Fruit fly (Drosophila melanogaster) whole organism, embryonic: ENCODE results near the gene CG43295.

Source experiments
- CG11560 ChIP-seq: fragments of 200-800 bp; sonication (Bioruptor generic); IDR thresholded peaks from 3 replicates; pipeline ENCODE4 v1.3.6; 2022; ENCODE audit warnings: missing biosample characterization, missing genetic modification characterization
- CG12155 ChIP-seq: fragments of 200-800 bp; sonication (Bioruptor generic); optimal IDR thresholded peaks from 3 replicates; lab custom pipeline; 2016; ENCODE audit warnings: missing biosample characterization, missing genetic modification characterization
- CG1233 ChIP-seq: fragments of 200-800 bp; sonication (Bioruptor generic); optimal IDR thresholded peaks from 4 replicates; lab custom pipeline; 2018; ENCODE audit warnings: missing biosample characterization, mild to moderate bottlenecking, missing genetic modification characterization
- CG13123 ChIP-seq: fragments of 200-800 bp; sonication (Bioruptor generic); optimal IDR thresholded peaks from 2 replicates; lab custom pipeline; 2016; ENCODE audit warnings: missing biosample characterization, missing genetic modification characterization
- CG13624 ChIP-seq: fragments of 200-800 bp; sonication (Bioruptor generic); optimal IDR thresholded peaks from 2 replicates; lab custom pipeline; 2016; ENCODE audit warnings: missing biosample characterization, missing genetic modification characterization
- CG15601 ChIP-seq: fragments of 200-800 bp; sonication (Bioruptor generic); optimal IDR thresholded peaks from 3 replicates; lab custom pipeline; 2019; ENCODE audit warnings: missing biosample characterization, mild to moderate bottlenecking, missing genetic modification characterization, moderate library complexity
- CG17359 ChIP-seq: fragments of 200-800 bp; sonication (Bioruptor generic); optimal IDR thresholded peaks from 3 replicates; lab custom pipeline; 2018; ENCODE audit warnings: missing biosample characterization, mild to moderate bottlenecking, missing genetic modification characterization, moderate library complexity
- CG17612 ChIP-seq: fragments of 200-800 bp; sonication (Bioruptor generic); IDR thresholded peaks from 2 replicates; pipeline ENCODE4 v1.3.6; 2022; ENCODE audit warnings: missing biosample characterization, missing genetic modification characterization
- CG18262 ChIP-seq: fragments of 200-800 bp; optimal IDR thresholded peaks from 3 replicates; lab custom pipeline; 2019; ENCODE audit warnings: missing biosample characterization, mild to moderate bottlenecking, missing genetic modification characterization, moderate library complexity
- CG18619 ChIP-seq: fragments of 200-800 bp; sonication (Bioruptor generic); optimal IDR thresholded peaks from 3 replicates; lab custom pipeline; 2017; ENCODE audit warnings: missing biosample characterization, mild to moderate bottlenecking, missing genetic modification characterization
- CG2678 ChIP-seq: fragments of 200-800 bp; sonication (Bioruptor generic); optimal IDR thresholded peaks from 3 replicates; lab custom pipeline; 2019; ENCODE audit warnings: missing biosample characterization, mild to moderate bottlenecking, missing genetic modification characterization, moderate library complexity
- CG30403 ChIP-seq: fragments of 200-800 bp; sonication (Bioruptor generic); optimal IDR thresholded peaks from 3 replicates; lab custom pipeline; 2016; ENCODE audit warnings: missing biosample characterization, missing genetic modification characterization
- CG3995 ChIP-seq: fragments of 200-800 bp; sonication (Bioruptor generic); optimal IDR thresholded peaks from 3 replicates; lab custom pipeline; 2016; ENCODE audit warnings: missing biosample characterization, missing genetic modification characterization
- CG4854 ChIP-seq: fragments of 200-800 bp; sonication (Bioruptor generic); optimal IDR thresholded peaks from 2 replicates; lab custom pipeline; 2016; ENCODE audit warnings: missing biosample characterization, missing genetic modification characterization, inconsistent platforms
- CG5245 ChIP-seq: fragments of 200-800 bp; sonication (Bioruptor generic); optimal IDR thresholded peaks from 3 replicates; lab custom pipeline; 2016; ENCODE audit warnings: missing biosample characterization, missing genetic modification characterization
- CG7357 ChIP-seq: fragments of 200-800 bp; sonication (Bioruptor generic); IDR thresholded peaks from 3 replicates; pipeline ENCODE4 v1.3.6; 2022; ENCODE audit warnings: missing biosample characterization, missing genetic modification characterization
- CG7556 ChIP-seq: fragments of 200-800 bp; sonication (Bioruptor generic); optimal IDR thresholded peaks from 2 replicates; lab custom pipeline; 2017; ENCODE audit warnings: missing biosample characterization, mild to moderate bottlenecking, missing genetic modification characterization
- Chrac-16 ChIP-seq: fragments of 200-800 bp; sonication (Bioruptor generic); optimal IDR thresholded peaks from 3 replicates; lab custom pipeline; 2016; ENCODE audit warnings: missing biosample characterization, missing genetic modification characterization
- CoRest ChIP-seq: fragments of 200-800 bp; sonication (Bioruptor generic); optimal IDR thresholded peaks from 3 replicates; lab custom pipeline; 2018; ENCODE audit warnings: missing biosample characterization, mild to moderate bottlenecking, missing genetic modification characterization, moderate library complexity
- Dip3 ChIP-seq: fragments of 200-800 bp; sonication (Bioruptor generic); optimal IDR thresholded peaks from 3 replicates; lab custom pipeline; 2016; ENCODE audit warnings: missing biosample characterization, missing genetic modification characterization
- E2f1 ChIP-seq: fragments of 200-800 bp; sonication (Bioruptor generic); IDR thresholded peaks from 2 replicates; pipeline ENCODE4 v1.3.6; 2022; ENCODE audit warnings: missing biosample characterization, missing genetic modification characterization
- Fer1 ChIP-seq: fragments of 200-800 bp; sonication (Bioruptor generic); optimal IDR thresholded peaks from 2 replicates; lab custom pipeline; 2017; ENCODE audit warnings: missing biosample characterization, mild to moderate bottlenecking, missing genetic modification characterization
- Hand ChIP-seq: fragments of 200-800 bp; sonication (Bioruptor generic); optimal IDR thresholded peaks from 2 replicates; lab custom pipeline; 2017; ENCODE audit warnings: mild to moderate bottlenecking, missing biosample characterization, missing genetic modification reagents, missing genetic modification characterization
- Hey ChIP-seq: fragments of 200-800 bp; sonication (Bioruptor generic); optimal IDR thresholded peaks from 3 replicates; lab custom pipeline; 2018; ENCODE audit warnings: missing biosample characterization, mild to moderate bottlenecking, missing genetic modification characterization
- Hmx ChIP-seq: fragments of 200-800 bp; sonication (Bioruptor generic); optimal IDR thresholded peaks from 2 replicates; lab custom pipeline; 2016; ENCODE audit warnings: missing biosample characterization, missing genetic modification characterization
- Hr51 ChIP-seq, 2 experiments: fragments of 200-800 bp; sonication (Bioruptor generic); optimal IDR thresholded peaks; 2 replicates in 1 of 2; 3 replicates in 1 of 2; lab custom pipeline; 2016 to 2018; ENCODE audit warnings: missing biosample characterization in 2 of 2, missing genetic modification characterization in 2 of 2, mild to moderate bottlenecking in 1 of 2, moderate library complexity in 1 of 2
- Med ChIP-seq: fragments of 200-800 bp; sonication (Bioruptor generic); peaks from one replicate; lab custom pipeline; 2016; ENCODE audit warnings: missing biosample characterization, missing genetic modification characterization, mild to moderate bottlenecking, inconsistent platforms, moderate library complexity
- Myb ChIP-seq: fragments of 200-800 bp; sonication (Bioruptor generic); optimal IDR thresholded peaks from 2 replicates; lab custom pipeline; 2016; ENCODE audit warnings: missing biosample characterization, missing genetic modification characterization
- Oli ChIP-seq: fragments of 200-800 bp; sonication (Bioruptor generic); optimal IDR thresholded peaks from 2 replicates; lab custom pipeline; 2018; ENCODE audit warnings: missing biosample characterization, mild to moderate bottlenecking, missing genetic modification characterization, moderate library complexity
- PHDP ChIP-seq: fragments of 200-800 bp; sonication (Bioruptor generic); optimal IDR thresholded peaks from 3 replicates; lab custom pipeline; 2018; ENCODE audit warnings: missing biosample characterization, mild to moderate bottlenecking, missing genetic modification characterization, moderate library complexity
- Xrp1 ChIP-seq: fragments of 200-800 bp; sonication (Bioruptor generic); IDR thresholded peaks from 2 replicates; pipeline ENCODE4 v1.3.6; 2022; ENCODE audit warnings: missing biosample characterization, missing genetic modification characterization
- ase ChIP-seq: fragments of 200-800 bp; sonication (Bioruptor generic); IDR thresholded peaks from 3 replicates; pipeline ENCODE4 v1.3.6; 2022; ENCODE audit warnings: missing biosample characterization, missing genetic modification characterization
- ato ChIP-seq: fragments of 200-800 bp; sonication (Bioruptor generic); IDR thresholded peaks from 2 replicates; pipeline ENCODE4 v1.3.6; 2022; ENCODE audit warnings: missing biosample characterization, missing genetic modification characterization; ENCODE audit not compliant: partially characterized antibody
- bcd ChIP-seq: fragments of 200-800 bp; sonication (Bioruptor generic); optimal IDR thresholded peaks from 2 replicates; lab custom pipeline; 2017; ENCODE audit warnings: missing biosample characterization, mild to moderate bottlenecking, missing genetic modification characterization
- chif ChIP-seq, 2 experiments: fragments of 200-800 bp; sonication (Bioruptor generic); optimal IDR thresholded peaks; 3 replicates each; lab custom pipeline; 2016; ENCODE audit warnings: missing biosample characterization in 2 of 2, missing genetic modification characterization in 2 of 2
- cwo ChIP-seq: fragments of 200-800 bp; sonication (Bioruptor generic); optimal IDR thresholded peaks from 3 replicates; lab custom pipeline; 2017; ENCODE audit warnings: missing biosample characterization, missing genetic modification characterization, mild to moderate bottlenecking, moderate library complexity, missing genetic modification reagents
- dmrt99B ChIP-seq: fragments of 200-800 bp; sonication (Bioruptor generic); optimal IDR thresholded peaks from 2 replicates; lab custom pipeline; 2018; ENCODE audit warnings: missing biosample characterization, mild to moderate bottlenecking, missing genetic modification characterization, moderate library complexity
- dpn ChIP-seq, 2 experiments: fragments of 200-800 bp; sonication (Bioruptor generic); optimal IDR thresholded peaks; 3 replicates each; lab custom pipeline; 2016; ENCODE audit warnings: missing biosample characterization in 2 of 2, missing genetic modification characterization in 2 of 2
- fu2 ChIP-seq: fragments of 200-800 bp; sonication (Bioruptor generic); optimal IDR thresholded peaks from 2 replicates; lab custom pipeline; 2016; ENCODE audit warnings: missing biosample characterization, missing genetic modification characterization
- hbn ChIP-seq: fragments of 200-800 bp; sonication (Bioruptor generic); IDR thresholded peaks from 2 replicates; pipeline ENCODE4 v1.3.6; 2022; ENCODE audit warnings: missing biosample characterization, missing genetic modification characterization; ENCODE audit not compliant: partially characterized antibody
- inv ChIP-seq: fragments of 200-800 bp; sonication (Bioruptor generic); IDR thresholded peaks from 2 replicates; pipeline ENCODE4 v1.3.6; 2022; ENCODE audit warnings: missing biosample characterization, missing genetic modification characterization; ENCODE audit not compliant: partially characterized antibody
- lab ChIP-seq: fragments of 200-800 bp; sonication (Bioruptor generic); optimal IDR thresholded peaks from 3 replicates; lab custom pipeline; 2017; ENCODE audit warnings: missing biosample characterization, missing genetic modification characterization, mild to moderate bottlenecking, moderate library complexity, missing genetic modification reagents
- mirr ChIP-seq: fragments of 200-800 bp; sonication (Bioruptor generic); optimal IDR thresholded peaks from 3 replicates; lab custom pipeline; 2018; ENCODE audit warnings: missing biosample characterization, mild to moderate bottlenecking, missing genetic modification characterization
- nau ChIP-seq: fragments of 200-800 bp; sonication (Bioruptor generic); optimal IDR thresholded peaks from 3 replicates; lab custom pipeline; 2017; ENCODE audit warnings: missing biosample characterization, mild to moderate bottlenecking, missing genetic modification characterization, missing genetic modification reagents
- nmo ChIP-seq: fragments of 200-800 bp; sonication (Bioruptor generic); optimal IDR thresholded peaks from 2 replicates; lab custom pipeline; 2018; ENCODE audit warnings: missing biosample characterization, mild to moderate bottlenecking, missing genetic modification characterization, moderate library complexity
- phol ChIP-seq: fragments of 200-800 bp; sonication (Bioruptor generic); optimal IDR thresholded peaks from 3 replicates; lab custom pipeline; 2018; ENCODE audit warnings: missing biosample characterization, mild to moderate bottlenecking, missing genetic modification characterization, moderate library complexity
- pnt ChIP-seq: fragments of 200-800 bp; sonication (Bioruptor generic); optimal IDR thresholded peaks from 3 replicates; lab custom pipeline; 2016; ENCODE audit warnings: missing biosample characterization, missing genetic modification characterization
- prd ChIP-seq, 3 experiments: fragments of >200 bp in 2 of 3; fragments of 200-800 bp in 1 of 3; sonication (Bioruptor generic) in 1 of 3; optimal IDR thresholded peaks in 2 of 3; IDR thresholded peaks in 1 of 3; 2 replicates in 2 of 3; 3 replicates in 1 of 3; pipeline versions ENCODE4 v1.3.6 to Lab custom; 2017 to 2022; ENCODE audit warnings: missing biosample characterization in 1 of 3, missing genetic modification characterization in 1 of 3
- sr ChIP-seq: fragments of 200-800 bp; sonication (Bioruptor generic); IDR thresholded peaks from 3 replicates; pipeline ENCODE4 v1.3.6; 2022; ENCODE audit warnings: missing biosample characterization, missing genetic modification characterization
- zf30C ChIP-seq: fragments of 200-800 bp; sonication (Bioruptor generic); optimal IDR thresholded peaks from 3 replicates; lab custom pipeline; 2018; ENCODE audit warnings: missing biosample characterization, mild to moderate bottlenecking, missing genetic modification characterization

The CG43295 gene

DNA sequence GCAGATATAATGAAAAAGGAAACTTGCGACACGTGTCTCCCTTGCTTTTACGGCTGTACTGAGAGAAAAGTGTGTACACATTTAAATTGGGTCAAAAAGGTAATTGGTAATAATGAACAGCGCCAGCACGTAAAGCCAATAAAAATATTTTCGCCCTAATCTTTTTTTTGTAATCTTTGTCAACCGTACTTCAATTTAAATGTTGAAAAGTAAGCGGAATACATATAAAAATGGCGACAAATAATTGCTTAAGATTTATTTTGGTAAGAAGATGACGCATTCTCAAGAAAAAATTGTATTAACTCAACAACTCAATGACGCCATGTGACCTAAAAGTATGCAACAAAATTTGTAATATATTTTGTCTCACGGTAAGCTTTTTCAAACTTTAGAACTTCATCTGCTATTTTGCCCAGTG is 42.2 kb downstream of the CG43295 start:
- TF ChIP-seq sr (GFP tag; lab: Robert Waterston, UW), result no peak
- TF ChIP-seq CG7556 (GFP tag; lab: Kevin White, UChicago), result peak; percentile 79
- TF ChIP-seq CG13123 (GFP tag; lab: Kevin White, UChicago), result no peak
- no peak for TF ChIP-seq hbn (GFP tag; lab: Robert Waterston, UW)
- no peak for TF ChIP-seq E2f1
- TF ChIP-seq dpn (GFP tag; optimal IDR thresholded peaks at IDR 0.05; lab: Kevin White, UChicago), result peak; percentile 15 to 37
- peak; percentile 86 for TF ChIP-seq Hey
- peak; percentile 47 for TF ChIP-seq cwo
- peak; percentile 39 for TF ChIP-seq Oli
- TF ChIP-seq CG1233 (GFP tag; lab: Kevin White, UChicago), result peak; percentile 37
- TF ChIP-seq Hmx (GFP tag; lab: Kevin White, UChicago), result peak; percentile 1
- TF ChIP-seq dmrt99B (tag; lab: Kevin White, UChicago), result peak; percentile 59
- no peak for TF ChIP-seq CG5245 (GFP tag; lab: Kevin White, UChicago)
- no peak for TF ChIP-seq inv (GFP tag; lab: Robert Waterston, UW)
- TF ChIP-seq Myb (GFP tag; lab: Kevin White, UChicago), result peak; percentile 6
- TF ChIP-seq Med (GFP tag; lab: Kevin White, UChicago), result peak; percentile 77
- peak; percentile 34 for TF ChIP-seq CG18619
- TF ChIP-seq CG17612, result no peak
- TF ChIP-seq PHDP (tag; lab: Kevin White, UChicago), result peak; percentile 4
- TF ChIP-seq CG7357 (GFP tag; lab: Robert Waterston, UW), result no peak
- peak; percentile 53 for TF ChIP-seq lab
- TF ChIP-seq CG15601 (tag; lab: Kevin White, UChicago), result peak; percentile 9
- peak; percentile 8 for TF ChIP-seq pnt (GFP tag; lab: Kevin White, UChicago)
- TF ChIP-seq CG4854 (GFP tag; lab: Kevin White, UChicago), result no peak
- TF ChIP-seq CG3995, result no peak
- TF ChIP-seq CG30403, result peak; percentile 56
- TF ChIP-seq Hand (GFP tag; lab: Kevin White, UChicago), result peak; percentile 53
- TF ChIP-seq CoRest, result peak; percentile 53
- TF ChIP-seq CG11560 (tag; lab: Robert Waterston, UW), result no peak
- no peak for TF ChIP-seq CG12155 (GFP tag; lab: Kevin White, UChicago)
- no peak for TF ChIP-seq Chrac-16 (GFP tag; lab: Kevin White, UChicago)
- peak in 1 of 2 experiments; percentile 40 for TF ChIP-seq Hr51 (GFP tag; optimal IDR thresholded peaks at IDR 0.05; lab: Kevin White, UChicago)
- no peak for TF ChIP-seq ato (GFP tag; lab: Robert Waterston, UW)
- peak; percentile 20 for TF ChIP-seq nau (GFP tag; lab: Kevin White, UChicago)
- no peak for TF ChIP-seq Xrp1
- TF ChIP-seq phol (tag; lab: Kevin White, UChicago), result peak; percentile 38
- TF ChIP-seq Fer1 (GFP tag; lab: Kevin White, UChicago), result peak; percentile 45
- peak; percentile 20 for TF ChIP-seq CG18262 (tag; lab: Kevin White, UChicago)
- TF ChIP-seq CG17359 (tag; lab: Kevin White, UChicago), result peak; percentile 3
- no peak for TF ChIP-seq Dip3
- TF ChIP-seq CG2678, result peak; percentile 68
- TF ChIP-seq CG13624, result peak; percentile 9
- TF ChIP-seq bcd (GFP tag; lab: Kevin White, UChicago), result peak; percentile 13
- TF ChIP-seq chif (GFP tag; optimal IDR thresholded peaks at IDR 0.05; lab: Kevin White, UChicago), result peak; percentile 3 to 14
- no peak for TF ChIP-seq prd (optimal IDR thresholded peaks at IDR 0.05; lab: Kevin White, UChicago)
- no peak for TF ChIP-seq prd (GFP tag; IDR thresholded peaks at IDR 0.05; lab: Robert Waterston, UW)
- peak; percentile 12 for TF ChIP-seq nmo (GFP tag; lab: Kevin White, UChicago)
- no peak for TF ChIP-seq mirr (GFP tag; lab: Kevin White, UChicago)
- peak; percentile 14 for TF ChIP-seq fu2 (GFP tag; lab: Kevin White, UChicago)
- TF ChIP-seq ase (GFP tag; lab: Robert Waterston, UW), result no peak
- TF ChIP-seq zf30C, result no peak
